Worm (Caenorhabditis elegans) whole organism, L4 larva: ENCODE data around the gene npp-18.

ENCODE experiments used
- Y5F2A.4 ChIP-seq: fragments of 200-800 bp; sonication (Bioruptor generic); optimal IDR thresholded peaks from 2 replicates; lab custom pipeline; 2018; ENCODE audit warnings: mild to moderate bottlenecking, missing genetic modification characterization, missing compliant biosample characterization
- Y75B8A.6 ChIP-seq: fragments of 200-800 bp; sonication (Bioruptor generic); IDR thresholded peaks from 2 replicates; pipeline ENCODE4 v1.3.6; 2022; ENCODE audit warnings: missing genetic modification reagents, missing genetic modification characterization, missing compliant biosample characterization
- ZK546.5 ChIP-seq, 2 experiments: sonication (generic microtip); optimal IDR thresholded peaks; 2 replicates each; lab custom pipeline; 2017; ENCODE audit warnings: missing biosample characterization in 2 of 2, missing genetic modification characterization in 2 of 2
- aly-2 ChIP-seq: sonication (generic microtip); optimal IDR thresholded peaks from 2 replicates; lab custom pipeline; 2018; ENCODE audit warnings: missing biosample characterization, missing genetic modification characterization
- ceh-62 ChIP-seq: sonication (generic microtip); optimal IDR thresholded peaks from 2 replicates; lab custom pipeline; 2017; ENCODE audit warnings: missing biosample characterization, missing genetic modification characterization
- daf-19 ChIP-seq: fragments of 200-800 bp; sonication (Bioruptor generic); conservative IDR thresholded peaks from 2 replicates; pipeline ENCODE4 v1.3.6; 2022; ENCODE audit warnings: missing genetic modification characterization, missing compliant biosample characterization
- dmd-9 ChIP-seq: fragments of 200-800 bp; sonication (Bioruptor generic); IDR thresholded peaks from 2 replicates; pipeline ENCODE4 v1.3.6; 2022; ENCODE audit warnings: missing genetic modification reagents, missing genetic modification characterization, missing compliant biosample characterization
- lin-29 ChIP-seq: fragments of 200-800 bp; sonication (Bioruptor generic); IDR thresholded peaks from 2 replicates; pipeline ENCODE4 v1.3.6; 2022; ENCODE audit warnings: missing genetic modification reagents, missing genetic modification characterization, missing compliant biosample characterization
- mep-1 ChIP-seq: fragments of 150-350 bp; sonication (generic microtip); optimal IDR thresholded peaks from 3 replicates; lab custom pipeline; 2014; ENCODE audit warnings: missing biosample characterization, missing genetic modification characterization
- nhr-111 ChIP-seq: fragments of 200-800 bp; sonication (Bioruptor generic); optimal IDR thresholded peaks from 2 replicates; lab custom pipeline; 2018; ENCODE audit warnings: mild to moderate bottlenecking, missing genetic modification characterization, missing compliant biosample characterization
- nhr-77 ChIP-seq: fragments of 150-350 bp; optimal IDR thresholded peaks from 2 replicates; lab custom pipeline; 2014; ENCODE audit warnings: missing biosample characterization, missing genetic modification characterization
- saeg-2 ChIP-seq: fragments of 200-800 bp; sonication (Bioruptor generic); IDR thresholded peaks from 2 replicates; pipeline ENCODE4 v1.3.6; 2022; ENCODE audit warnings: missing genetic modification reagents, missing genetic modification characterization, missing compliant biosample characterization
- unc-62 ChIP-seq, 3 experiments: fragments of 150-350 bp in 1 of 3; sonication (generic microtip); optimal IDR thresholded peaks in 2 of 3; peaks in 1 of 3; 1 replicate in 1 of 3; 2 replicates in 2 of 3; lab custom pipeline; 2014 to 2017; ENCODE audit warnings: missing biosample characterization in 3 of 3, missing genetic modification characterization in 3 of 3, missing genetic modification reagents in 3 of 3, missing genotype in 1 of 3
- zip-2 ChIP-seq: fragments of 150-350 bp; optimal IDR thresholded peaks from 2 replicates; lab custom pipeline; 2014; ENCODE audit warnings: missing biosample characterization, missing genetic modification characterization

ce11 chrIII:13317383-13317911 is 20.8 kb downstream of the npp-18 start:
- no peak for TF ChIP-seq ceh-62 (tag; lab: Kevin White, UChicago)
- TF ChIP-seq aly-2 (tag; lab: Kevin White, UChicago): no peak
- no peak for TF ChIP-seq saeg-2 (GFP tag; lab: Robert Waterston, UW)
- TF ChIP-seq lin-29 (GFP tag; lab: Robert Waterston, UW): no peak
- no peak for TF ChIP-seq nhr-111 (GFP tag; lab: Kevin White, UChicago)
- TF ChIP-seq mep-1 (tag; lab: Kevin White, UChicago): no peak
- TF ChIP-seq Y75B8A.6 (GFP tag; lab: Robert Waterston, UW): no peak
- no peak for TF ChIP-seq Y5F2A.4
- no peak for TF ChIP-seq zip-2 (tag; lab: Kevin White, UChicago)
- no peak for TF ChIP-seq ZK546.5 (tag; optimal IDR thresholded peaks at IDR 0.05; lab: Kevin White, UChicago)
- TF ChIP-seq unc-62 (GFP tag; optimal IDR thresholded peaks at IDR 0.05 in 1 of 2; lab: Kevin White, UChicago): no peak
- no peak for TF ChIP-seq unc-62 (tag; optimal IDR thresholded peaks at IDR 0.05; lab: Kevin White, UChicago)
- TF ChIP-seq dmd-9 (GFP tag; lab: Robert Waterston, UW): no peak
- TF ChIP-seq daf-19 (GFP tag; lab: Robert Waterston, UW): no peak
- TF ChIP-seq nhr-77: no peak
